Worm (Caenorhabditis elegans): ENCODE data around the gene srg-69.

- no peak for TF ChIP-seq skn-1 (tag; optimal IDR thresholded peaks at IDR 0.05)
- TF ChIP-seq egl-27 (tag; optimal IDR thresholded peaks at IDR 0.05), result no peak
- TF ChIP-seq fos-1 (tag; optimal IDR thresholded peaks at IDR 0.05), result no peak
- no peak for TF ChIP-seq jun-1 (tag; optimal IDR thresholded peaks at IDR 0.05)
- no peak for TF ChIP-seq spr-1 (tag; optimal IDR thresholded peaks at IDR 0.05)
- no peak for TF ChIP-seq unc-62 (GFP tag; optimal IDR thresholded peaks at IDR 0.05 in 1 of 2)
- TF ChIP-seq unc-62 (tag; optimal IDR thresholded peaks at IDR 0.05), result no peak
- no peak for TF ChIP-seq lin-39 (tag; optimal IDR thresholded peaks at IDR 0.05)
- no peak for TF ChIP-seq madf-9 (GFP tag; conservative IDR thresholded peaks at IDR 0.05)
- no peak for TF ChIP-seq daf-19 (GFP tag; conservative IDR thresholded peaks at IDR 0.05)
- no peak for TF ChIP-seq unc-39 (tag; optimal IDR thresholded peaks at IDR 0.05)
- TF ChIP-seq tra-1 (GFP tag; IDR thresholded peaks at IDR 0.05), result no peak
- TF ChIP-seq nhr-6 (tag; optimal IDR thresholded peaks at IDR 0.05), result no peak
Observed at ce11 chrII:5333729-5334255, 21.7 kb upstream of the srg-69 start.
